Worm (Caenorhabditis elegans) whole organism, L3 larva: ENCODE data around the gene nrf-5.

Source experiments
- ama-1 ChIP-seq: fragments of 150-350 bp; optimal IDR thresholded peaks from 2 replicates; lab custom pipeline; 2018
- daf-12 ChIP-seq: fragments of 150-350 bp; optimal IDR thresholded peaks from 2 replicates; lab custom pipeline; 2014; ENCODE audit warnings: missing biosample characterization, missing genetic modification reagents, missing genetic modification characterization
- egl-27 ChIP-seq: sonication (generic microtip); optimal IDR thresholded peaks from 4 replicates; lab custom pipeline; 2017; ENCODE audit warnings: missing biosample characterization, missing genetic modification reagents, missing genetic modification characterization
- lin-15B ChIP-seq: fragments of 150-350 bp; optimal IDR thresholded peaks from 2 replicates; lab custom pipeline; 2014; ENCODE audit warnings: missing biosample characterization, missing genetic modification characterization
- mml-1 ChIP-seq: fragments of 150-350 bp; sonication (generic microtip); optimal IDR thresholded peaks from 3 replicates; lab custom pipeline; 2014; ENCODE audit warnings: missing biosample characterization, missing genetic modification characterization
- nhr-28 ChIP-seq: fragments of 150-350 bp; optimal IDR thresholded peaks from 2 replicates; lab custom pipeline; 2014; ENCODE audit warnings: missing biosample characterization, missing genetic modification characterization
- unc-62 ChIP-seq: fragments of 150-350 bp; sonication (generic microtip); optimal IDR thresholded peaks from 4 replicates; lab custom pipeline; 2014; ENCODE audit warnings: missing biosample characterization, missing genetic modification reagents, missing genetic modification characterization
- ztf-4 ChIP-seq: fragments of 150-350 bp; optimal IDR thresholded peaks from 2 replicates; lab custom pipeline; 2014; ENCODE audit warnings: missing biosample characterization, missing genetic modification characterization

DNA sequence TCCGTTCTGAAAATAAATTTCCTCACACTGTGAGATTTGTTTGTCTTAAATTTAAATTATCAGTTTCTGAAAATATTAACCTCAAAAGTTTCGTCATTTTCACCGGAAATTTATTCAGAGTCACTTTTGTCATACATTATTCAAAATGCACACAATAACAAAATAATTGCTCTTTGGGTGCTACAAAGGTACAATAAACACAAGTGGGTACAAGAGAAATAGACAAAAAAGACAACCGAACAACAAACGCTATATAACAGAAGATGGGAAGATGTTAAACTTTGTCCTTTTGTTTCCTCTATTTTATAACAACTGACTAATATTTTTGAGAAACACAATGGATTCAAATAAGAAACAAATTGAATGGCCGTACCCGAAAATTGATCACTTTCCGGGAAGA is 41.5 kb downstream of the nrf-5 start:
- no peak for TF ChIP-seq egl-27 (tag; lab: Kevin White, UChicago)
- no peak for TF ChIP-seq nhr-28 (tag; lab: Kevin White, UChicago)
- TF ChIP-seq lin-15B (tag; lab: Kevin White, UChicago): no peak
- no peak for TF ChIP-seq daf-12
- TF ChIP-seq mml-1 (tag; lab: Kevin White, UChicago): no peak
- TF ChIP-seq unc-62 (GFP tag; lab: Kevin White, UChicago): no peak
- TF ChIP-seq ztf-4 (tag; lab: Kevin White, UChicago): no peak
- no peak for TF ChIP-seq ama-1 (lab: Kevin White, UChicago)
